Worm (Caenorhabditis elegans) whole organism, mixed stage, embryonic: ENCODE measurements around the gene F22F4.4.

Experiments used
- M03D4.4 ChIP-seq: sonication (generic microtip); optimal IDR thresholded peaks from 2 replicates; lab custom pipeline; 2017; ENCODE audit warnings: mild to moderate bottlenecking, missing genetic modification characterization, missing compliant biosample characterization
- blmp-1 ChIP-seq: fragments of 150-350 bp; optimal IDR thresholded peaks from 2 replicates; lab custom pipeline; 2014; ENCODE audit warnings: missing biosample characterization, missing genetic modification characterization
- ceh-39 ChIP-seq: fragments of 150-350 bp; optimal IDR thresholded peaks from 2 replicates; lab custom pipeline; 2014; ENCODE audit warnings: missing biosample characterization, missing genetic modification characterization
- ceh-43 ChIP-seq: fragments of 200-800 bp; sonication (Bioruptor generic); optimal IDR thresholded peaks from 2 replicates; lab custom pipeline; 2018; ENCODE audit warnings: mild to moderate bottlenecking, missing genetic modification characterization, moderate library complexity, missing compliant biosample characterization
- ces-1 ChIP-seq: fragments of 150-350 bp; optimal IDR thresholded peaks from 2 replicates; lab custom pipeline; 2014; ENCODE audit warnings: missing biosample characterization, missing genetic modification reagents, missing genetic modification characterization
- cnd-1 ChIP-seq: fragments of 200-800 bp; sonication (Bioruptor generic); optimal IDR thresholded peaks from 2 replicates; lab custom pipeline; 2018; ENCODE audit warnings: mild to moderate bottlenecking, missing genetic modification characterization, missing compliant biosample characterization
- drap-1 ChIP-seq: fragments of 200-800 bp; sonication (Bioruptor generic); optimal IDR thresholded peaks from 3 replicates; lab custom pipeline; 2018; ENCODE audit warnings: mild to moderate bottlenecking, missing genetic modification characterization, missing compliant biosample characterization
- elt-1 ChIP-seq: sonication (generic microtip); optimal IDR thresholded peaks from 2 replicates; lab custom pipeline; 2017; ENCODE audit warnings: missing genetic modification characterization, mild to moderate bottlenecking, missing compliant biosample characterization, antibody characterized with exemption, moderate library complexity, borderline replicate concordance; ENCODE audit not compliant: insufficient read depth
- elt-3 ChIP-seq: fragments of 150-350 bp; optimal IDR thresholded peaks from 2 replicates; lab custom pipeline; 2014; ENCODE audit warnings: missing biosample characterization, missing genetic modification characterization
- ham-2 ChIP-seq: fragments of 200-800 bp; sonication (Bioruptor generic); optimal IDR thresholded peaks from 2 replicates; lab custom pipeline; 2018; ENCODE audit warnings: mild to moderate bottlenecking, missing genetic modification characterization, missing compliant biosample characterization
- hlh-1 ChIP-seq: fragments of 150-350 bp; optimal IDR thresholded peaks from 2 replicates; lab custom pipeline; 2014; ENCODE audit warnings: missing biosample characterization, missing genetic modification reagents, missing genetic modification characterization
- lin-13 ChIP-seq: fragments of 150-350 bp; optimal IDR thresholded peaks from 2 replicates; lab custom pipeline; 2014; ENCODE audit warnings: missing biosample characterization, missing genetic modification characterization
- lsy-2 ChIP-seq: fragments of 150-350 bp; optimal IDR thresholded peaks from 2 replicates; lab custom pipeline; 2014; ENCODE audit warnings: missing biosample characterization, missing genetic modification characterization
- mab-5 ChIP-seq: fragments of 150-350 bp; optimal IDR thresholded peaks from 2 replicates; lab custom pipeline; 2014; ENCODE audit warnings: missing biosample characterization, missing genetic modification characterization
- mep-1 ChIP-seq: fragments of 150-350 bp; optimal IDR thresholded peaks from 2 replicates; lab custom pipeline; 2017; ENCODE audit warnings: missing biosample characterization, missing genetic modification reagents, missing genetic modification characterization, inconsistent platforms
- mls-2 ChIP-seq: sonication (generic microtip); optimal IDR thresholded peaks from 2 replicates; lab custom pipeline; 2016; ENCODE audit warnings: mild to moderate bottlenecking, missing genetic modification characterization, moderate library complexity, missing compliant biosample characterization
- nhr-12 ChIP-seq: fragments of 150-350 bp; optimal IDR thresholded peaks from 2 replicates; lab custom pipeline; 2014; ENCODE audit warnings: missing biosample characterization, missing genetic modification characterization
- nhr-2 ChIP-seq: fragments of 150-350 bp; optimal IDR thresholded peaks from 2 replicates; lab custom pipeline; 2014; ENCODE audit warnings: missing biosample characterization, missing genetic modification characterization
- nhr-237 ChIP-seq: fragments of 150-350 bp; optimal IDR thresholded peaks from 2 replicates; lab custom pipeline; 2014; ENCODE audit warnings: missing biosample characterization, missing genetic modification characterization
- nhr-28 ChIP-seq: fragments of 150-350 bp; optimal IDR thresholded peaks from 2 replicates; lab custom pipeline; 2014; ENCODE audit warnings: missing biosample characterization, missing genetic modification characterization
- nhr-76 ChIP-seq: sonication (generic microtip); optimal IDR thresholded peaks from 2 replicates; lab custom pipeline; 2017; ENCODE audit warnings: missing biosample characterization, missing genetic modification characterization
- pha-4 ChIP-seq: fragments of 150-350 bp; optimal IDR thresholded peaks from 2 replicates; lab custom pipeline; 2018; ENCODE audit warnings: missing biosample characterization, missing genetic modification reagents, missing genetic modification characterization
- sem-2 ChIP-seq: fragments of 200-800 bp; sonication (Bioruptor generic); optimal IDR thresholded peaks from 2 replicates; lab custom pipeline; 2018; ENCODE audit warnings: mild to moderate bottlenecking, missing genetic modification characterization, missing compliant biosample characterization
- snpc-4 ChIP-seq: fragments of 150-350 bp; optimal IDR thresholded peaks from 2 replicates; lab custom pipeline; 2014; ENCODE audit warnings: missing biosample characterization, missing genetic modification characterization
- tbx-8 ChIP-seq: fragments of 200-800 bp; sonication (Bioruptor generic); optimal IDR thresholded peaks from 2 replicates; lab custom pipeline; 2018; ENCODE audit warnings: mild to moderate bottlenecking, missing genetic modification characterization, moderate library complexity, missing compliant biosample characterization
- unc-120 ChIP-seq: sonication (generic microtip); optimal IDR thresholded peaks from 2 replicates; lab custom pipeline; 2017; ENCODE audit warnings: missing genetic modification characterization, missing compliant biosample characterization; ENCODE audit not compliant: poor library complexity, severe bottlenecking
- unc-39 ChIP-seq: fragments of 150-350 bp; optimal IDR thresholded peaks from 2 replicates; lab custom pipeline; 2014; ENCODE audit warnings: missing biosample characterization, missing genetic modification characterization
- unc-62 ChIP-seq: fragments of 150-350 bp; optimal IDR thresholded peaks from 2 replicates; lab custom pipeline; 2014; ENCODE audit warnings: missing biosample characterization, missing genetic modification reagents, missing genetic modification characterization
- zip-8 ChIP-seq: fragments of 150-350 bp; optimal IDR thresholded peaks from 2 replicates; lab custom pipeline; 2014; ENCODE audit warnings: missing biosample characterization, missing genetic modification characterization
- ztf-11 ChIP-seq: fragments of 150-350 bp; optimal IDR thresholded peaks from 2 replicates; lab custom pipeline; 2014; ENCODE audit warnings: missing biosample characterization, missing genetic modification characterization

The F22F4.4 gene

ce11 chrX:6001432-6001831 lies at the start of gene F22F4.4:
Gene F22F4.4, minus strand, starts transcription at chrX:6001532.
- TF ChIP-seq nhr-2 (tag; lab: Kevin White, UChicago) = no peak
- no peak for TF ChIP-seq cnd-1 (tag; lab: Kevin White, UChicago)
- TF ChIP-seq unc-120 = no peak
- no peak for TF ChIP-seq ceh-39
- TF ChIP-seq lsy-2 (tag; lab: Kevin White, UChicago) = no peak
- no peak for TF ChIP-seq ces-1 (GFP tag; lab: Kevin White, UChicago)
- TF ChIP-seq nhr-237 (tag; lab: Kevin White, UChicago) = no peak
- no peak for TF ChIP-seq mep-1 (tag; lab: Kevin White, UChicago)
- TF ChIP-seq unc-39 (tag; lab: Kevin White, UChicago) = no peak
- TF ChIP-seq sem-2 (GFP tag; lab: Kevin White, UChicago) = no peak
- TF ChIP-seq ceh-43 (GFP tag; lab: Kevin White, UChicago) = no peak
- TF ChIP-seq hlh-1 (tag; lab: Kevin White, UChicago) = no peak
- no peak for TF ChIP-seq mls-2 (tag; lab: Kevin White, UChicago)

DNA sequence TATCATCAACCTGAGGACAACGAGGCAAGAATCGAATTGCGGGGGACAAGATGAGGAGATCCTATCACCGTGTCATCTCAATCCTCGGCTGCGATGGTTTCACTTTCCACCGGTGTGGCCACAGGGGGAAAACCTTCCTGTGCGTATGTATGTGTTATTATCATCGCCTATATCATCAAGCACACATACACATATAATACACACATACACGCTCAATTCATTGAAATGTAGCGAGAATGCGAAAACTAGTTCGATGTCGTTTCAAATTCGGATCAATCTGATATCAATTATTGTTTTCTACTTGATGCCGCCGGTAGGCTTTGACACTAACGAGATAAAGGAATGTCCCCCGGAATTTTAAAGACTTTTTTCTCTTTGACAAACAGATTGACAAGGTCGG lies 49.5 kb upstream of the F22F4.4 start:
- TF ChIP-seq nhr-12 (tag; lab: Kevin White, UChicago) = no peak
- no peak for TF ChIP-seq nhr-28 (tag; lab: Kevin White, UChicago)
- TF ChIP-seq blmp-1 (tag; lab: Kevin White, UChicago) = peak; percentile 8
- peak; percentile 47 for TF ChIP-seq ham-2 (GFP tag; lab: Kevin White, UChicago)
- no peak for TF ChIP-seq nhr-237 (tag; lab: Kevin White, UChicago)
- peak; percentile 22 for TF ChIP-seq elt-1
- no peak for TF ChIP-seq tbx-8 (GFP tag; lab: Kevin White, UChicago)
- no peak for TF ChIP-seq mls-2 (tag; lab: Kevin White, UChicago)

DNA sequence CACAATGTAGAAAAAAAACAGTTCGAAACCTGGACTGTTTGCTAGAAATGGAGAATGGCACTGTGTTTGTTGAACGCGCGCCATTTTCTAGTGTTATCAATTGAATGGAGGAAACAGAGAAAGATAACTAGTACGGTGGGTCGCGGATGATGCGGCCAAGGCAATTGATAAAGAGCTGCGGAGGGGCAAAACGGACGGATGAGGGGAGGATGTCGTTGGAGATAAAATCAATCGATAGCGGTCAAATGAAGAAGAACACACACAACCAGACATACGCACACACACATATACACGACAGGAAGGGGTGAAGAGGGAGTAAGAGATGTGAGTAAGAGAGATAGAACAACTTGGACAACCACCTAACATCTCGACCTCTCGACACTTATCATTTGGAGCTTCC lies 48.7 kb upstream of the F22F4.4 start:
- TF ChIP-seq hlh-1 (tag; lab: Kevin White, UChicago) (peak; percentile 54), unc-120 (peak; percentile 21), elt-1 (no peak)

ce11 chrX:6048508-6048907 lies 47.2 kb upstream of the F22F4.4 start, which contains the start of gene pak-1:
Gene pak-1, minus strand, starts transcription at chrX:6048608.
- TF ChIP-seq lin-13 = no peak
- TF ChIP-seq ztf-11 (tag; lab: Kevin White, UChicago) = no peak
- no peak for TF ChIP-seq M03D4.4 (tag; lab: Kevin White, UChicago)
- TF ChIP-seq nhr-2 (tag; lab: Kevin White, UChicago) = no peak
- TF ChIP-seq nhr-237 (tag; lab: Kevin White, UChicago) = no peak
- TF ChIP-seq ces-1 (GFP tag; lab: Kevin White, UChicago) = no peak
- no peak for TF ChIP-seq snpc-4 (tag; lab: Kevin White, UChicago)
- no peak for TF ChIP-seq drap-1 (GFP tag; lab: Kevin White, UChicago)
- no peak for TF ChIP-seq unc-62
- TF ChIP-seq blmp-1 (tag; lab: Kevin White, UChicago) = no peak
- TF ChIP-seq nhr-12 (tag; lab: Kevin White, UChicago) = no peak
- no peak for TF ChIP-seq elt-3 (tag; lab: Kevin White, UChicago)
- no peak for TF ChIP-seq unc-120
- no peak for TF ChIP-seq mep-1 (tag; lab: Kevin White, UChicago)
- no peak for TF ChIP-seq elt-1
- no peak for TF ChIP-seq mls-2 (tag; lab: Kevin White, UChicago)
- TF ChIP-seq ceh-39 = no peak
- no peak for TF ChIP-seq ham-2 (GFP tag; lab: Kevin White, UChicago)

DNA sequence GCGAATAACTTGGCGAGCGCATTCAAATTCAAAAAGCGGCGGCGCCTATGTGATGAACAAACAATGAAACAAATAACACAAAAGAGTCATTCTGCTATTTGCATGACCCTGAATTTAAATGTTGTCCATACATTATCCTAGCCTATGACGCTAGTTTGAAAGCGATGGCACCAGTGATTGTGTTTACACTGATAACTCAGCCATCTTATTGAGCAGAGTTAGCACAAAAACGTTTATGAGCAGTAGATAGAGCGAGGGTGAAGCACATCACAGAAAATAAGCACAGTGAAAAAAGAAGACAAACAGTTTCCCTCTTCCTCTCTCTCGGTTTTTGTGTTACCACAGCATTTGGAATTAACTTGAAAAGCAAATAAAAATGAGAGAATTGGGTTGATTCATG lies 42.0 kb upstream of the F22F4.4 start:
- peak; percentile 3 for TF ChIP-seq pha-4 (tag; lab: Kevin White, UChicago)
- TF ChIP-seq unc-120 = no peak

DNA sequence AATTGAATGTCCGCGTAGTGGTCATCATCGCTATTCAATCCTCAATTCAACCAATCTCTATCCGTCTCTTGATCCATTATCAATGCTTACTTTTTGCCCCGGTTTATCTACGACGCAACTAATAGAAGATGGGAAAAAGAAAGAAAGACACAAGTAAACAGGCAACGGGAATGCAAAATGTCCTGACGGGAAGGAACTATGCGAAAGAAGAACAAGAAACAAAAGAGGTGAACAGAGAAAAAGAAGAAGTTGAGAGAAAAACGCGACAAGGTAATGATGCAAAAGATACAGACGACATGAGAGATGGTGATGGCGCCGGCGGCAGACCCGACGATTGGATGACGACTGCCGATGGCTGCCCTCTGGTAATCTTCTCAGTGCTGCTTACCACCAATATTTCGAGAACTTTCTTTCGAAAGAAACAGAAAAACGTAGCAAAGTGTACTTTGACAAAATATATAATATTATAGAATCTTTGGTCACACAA lies 40.7 kb upstream of the F22F4.4 start:
- TF ChIP-seq M03D4.4 (tag; lab: Kevin White, UChicago) (no peak), hlh-1 (tag; lab: Kevin White, UChicago) (peak; percentile 62), unc-120 (peak; percentile 58), nhr-237 (tag; lab: Kevin White, UChicago) (peak; percentile 80), nhr-12 (tag; lab: Kevin White, UChicago) (no peak), unc-39 (tag; lab: Kevin White, UChicago) (no peak), pha-4 (tag; lab: Kevin White, UChicago) (no peak), ceh-39 (no peak), mab-5 (tag; lab: Kevin White, UChicago) (no peak), zip-8 (tag; lab: Kevin White, UChicago) (no peak), mep-1 (tag; lab: Kevin White, UChicago) (no peak), nhr-76 (tag; lab: Kevin White, UChicago) (no peak), elt-3 (tag; lab: Kevin White, UChicago) (peak; percentile 81), ham-2 (GFP tag; lab: Kevin White, UChicago) (peak; percentile 73), ces-1 (GFP tag; lab: Kevin White, UChicago) (no peak)
